Fruit fly (Drosophila melanogaster) whole organism, embryonic: ENCODE data around the gene jhamt.

Experiments used
- CG10147 ChIP-seq: fragments of 200-800 bp; sonication (Bioruptor generic); optimal IDR thresholded peaks from 2 replicates; lab custom pipeline; 2019; ENCODE audit warnings: missing biosample characterization, mild to moderate bottlenecking, missing genetic modification characterization, moderate library complexity
- CG10209 ChIP-seq: fragments of 200-800 bp; sonication (Bioruptor generic); optimal IDR thresholded peaks from 3 replicates; lab custom pipeline; 2017; ENCODE audit warnings: missing biosample characterization, mild to moderate bottlenecking, missing genetic modification characterization, missing genetic modification reagents
- CG1024 ChIP-seq: fragments of 200-800 bp; sonication (Bioruptor generic); IDR thresholded peaks from 2 replicates; pipeline ENCODE4 v1.3.6; 2022; ENCODE audit warnings: missing biosample characterization, missing genetic modification characterization
- CG11456 ChIP-seq: fragments of 200-800 bp; sonication (Bioruptor generic); IDR thresholded peaks from 3 replicates; pipeline ENCODE4 v1.3.6; 2022; ENCODE audit warnings: missing biosample characterization, missing genetic modification characterization
- CG11560 ChIP-seq: fragments of 200-800 bp; sonication (Bioruptor generic); IDR thresholded peaks from 3 replicates; pipeline ENCODE4 v1.3.6; 2022; ENCODE audit warnings: missing biosample characterization, missing genetic modification characterization
- CG11695 ChIP-seq: fragments of 200-800 bp; sonication (Bioruptor generic); IDR thresholded peaks from 3 replicates; pipeline ENCODE4 v1.3.6; 2022; ENCODE audit warnings: missing biosample characterization, missing genetic modification characterization
- CG12071 ChIP-seq: fragments of 200-800 bp; sonication (Bioruptor generic); optimal IDR thresholded peaks from 3 replicates; lab custom pipeline; 2018; ENCODE audit warnings: missing biosample characterization, mild to moderate bottlenecking, missing genetic modification characterization
- CG12769 ChIP-seq: fragments of 200-800 bp; sonication (Bioruptor generic); optimal IDR thresholded peaks from 2 replicates; lab custom pipeline; 2019; ENCODE audit warnings: missing biosample characterization, mild to moderate bottlenecking, missing genetic modification characterization, moderate library complexity
- CG13287 ChIP-seq: fragments of 200-800 bp; sonication (Bioruptor generic); IDR thresholded peaks from 2 replicates; pipeline ENCODE4 v1.3.6; 2022; ENCODE audit warnings: missing biosample characterization, missing genetic modification characterization; ENCODE audit not compliant: partially characterized antibody
- CG14441 ChIP-seq: fragments of 200-800 bp; sonication (Bioruptor generic); IDR thresholded peaks from 2 replicates; pipeline ENCODE4 v1.3.6; 2022; ENCODE audit warnings: missing biosample characterization, missing genetic modification characterization
- CG15011 ChIP-seq: fragments of 200-800 bp; sonication (Bioruptor generic); optimal IDR thresholded peaks from 3 replicates; lab custom pipeline; 2018; ENCODE audit warnings: missing biosample characterization, mild to moderate bottlenecking, missing genetic modification characterization
- CG1529 ChIP-seq: fragments of 200-800 bp; sonication (Bioruptor generic); optimal IDR thresholded peaks from 3 replicates; lab custom pipeline; 2018; ENCODE audit warnings: missing biosample characterization, missing genetic modification characterization
- CG1603 ChIP-seq: fragments of 200-800 bp; sonication (Bioruptor generic); optimal IDR thresholded peaks from 2 replicates; lab custom pipeline; 2019; ENCODE audit warnings: missing biosample characterization, mild to moderate bottlenecking, missing genetic modification characterization, moderate library complexity
- CG16863 ChIP-seq: fragments of 200-800 bp; sonication (Bioruptor generic); optimal IDR thresholded peaks from 3 replicates; lab custom pipeline; 2016; ENCODE audit warnings: missing biosample characterization, missing genetic modification characterization
- CG17186 ChIP-seq: fragments of 200-800 bp; sonication (Bioruptor generic); optimal IDR thresholded peaks from 3 replicates; lab custom pipeline; 2017; ENCODE audit warnings: missing biosample characterization, missing genetic modification reagents, missing genetic modification characterization
- CG17328 ChIP-seq: fragments of 200-800 bp; sonication (Bioruptor generic); IDR thresholded peaks from 2 replicates; pipeline ENCODE4 v1.3.6; 2022; ENCODE audit warnings: missing biosample characterization, missing genetic modification characterization
- CG2116 ChIP-seq: fragments of 200-800 bp; sonication (Bioruptor generic); optimal IDR thresholded peaks from 3 replicates; lab custom pipeline; 2018; ENCODE audit warnings: missing biosample characterization, mild to moderate bottlenecking, missing genetic modification characterization
- CG3281 ChIP-seq: fragments of 200-800 bp; sonication (Bioruptor generic); optimal IDR thresholded peaks from 3 replicates; lab custom pipeline; 2017; ENCODE audit warnings: missing biosample characterization, mild to moderate bottlenecking, missing genetic modification characterization
- CG5245 ChIP-seq: fragments of 200-800 bp; sonication (Bioruptor generic); optimal IDR thresholded peaks from 3 replicates; lab custom pipeline; 2016; ENCODE audit warnings: missing biosample characterization, missing genetic modification characterization
- CG7271 ChIP-seq: fragments of 200-800 bp; sonication (Bioruptor generic); optimal IDR thresholded peaks from 2 replicates; lab custom pipeline; 2018; ENCODE audit warnings: missing biosample characterization, mild to moderate bottlenecking, missing genetic modification characterization, moderate library complexity
- CG7372 ChIP-seq: fragments of 200-800 bp; sonication (Bioruptor generic); IDR thresholded peaks from 2 replicates; pipeline ENCODE4 v1.3.6; 2022; ENCODE audit warnings: missing biosample characterization, missing genetic modification characterization
- CG7963 ChIP-seq: fragments of 200-800 bp; sonication (Bioruptor generic); IDR thresholded peaks from 3 replicates; pipeline ENCODE4 v1.3.6; 2022; ENCODE audit warnings: missing biosample characterization, missing genetic modification characterization; ENCODE audit not compliant: partially characterized antibody
- CG8478 ChIP-seq: fragments of >200 bp; optimal IDR thresholded peaks from 2 replicates; lab custom pipeline; 2018
- CHES-1-like ChIP-seq: fragments of 200-800 bp; sonication (Bioruptor generic); optimal IDR thresholded peaks from 2 replicates; lab custom pipeline; 2016; ENCODE audit warnings: missing biosample characterization, missing genetic modification characterization
- Dip3 ChIP-seq: fragments of 200-800 bp; sonication (Bioruptor generic); optimal IDR thresholded peaks from 3 replicates; lab custom pipeline; 2016; ENCODE audit warnings: missing biosample characterization, missing genetic modification characterization
- E2f1 ChIP-seq: fragments of 200-800 bp; sonication (Bioruptor generic); IDR thresholded peaks from 2 replicates; pipeline ENCODE4 v1.3.6; 2022; ENCODE audit warnings: missing biosample characterization, missing genetic modification characterization
- Fer1 ChIP-seq: fragments of 200-800 bp; sonication (Bioruptor generic); optimal IDR thresholded peaks from 2 replicates; lab custom pipeline; 2017; ENCODE audit warnings: missing biosample characterization, mild to moderate bottlenecking, missing genetic modification characterization
- Hr39 ChIP-seq: fragments of >200 bp; optimal IDR thresholded peaks from 2 replicates; lab custom pipeline; 2017
- Hsf ChIP-seq: fragments of 200-800 bp; sonication (Bioruptor generic); optimal IDR thresholded peaks from 3 replicates; lab custom pipeline; 2016; ENCODE audit warnings: missing biosample characterization, missing genetic modification characterization
- Lhr ChIP-seq: fragments of 200-800 bp; sonication (Bioruptor generic); optimal IDR thresholded peaks from 3 replicates; lab custom pipeline; 2017; ENCODE audit warnings: mild to moderate bottlenecking, missing biosample characterization, missing genetic modification reagents, missing genetic modification characterization
- Max ChIP-seq: fragments of 200-800 bp; sonication (Bioruptor generic); optimal IDR thresholded peaks from 2 replicates; lab custom pipeline; 2016; ENCODE audit warnings: missing biosample characterization, mild to moderate bottlenecking, missing genetic modification characterization
- Ptx1 ChIP-seq: fragments of 200-800 bp; sonication (Bioruptor generic); IDR thresholded peaks from 2 replicates; pipeline ENCODE4 v1.3.6; 2022; ENCODE audit warnings: missing biosample characterization, missing genetic modification characterization
- cas ChIP-seq: fragments of 200-800 bp; sonication (Bioruptor generic); IDR thresholded peaks from 2 replicates; pipeline ENCODE4 v1.3.6; 2022; ENCODE audit warnings: missing biosample characterization, missing genetic modification characterization
- caup ChIP-seq: fragments of 200-800 bp; sonication (Bioruptor generic); optimal IDR thresholded peaks from 3 replicates; lab custom pipeline; 2017; ENCODE audit warnings: missing biosample characterization, mild to moderate bottlenecking, missing genetic modification characterization, moderate library complexity; ENCODE audit not compliant: severe bottlenecking
- disco-r ChIP-seq: fragments of 200-800 bp; sonication (Bioruptor generic); optimal IDR thresholded peaks from 2 replicates; lab custom pipeline; 2016; ENCODE audit warnings: missing biosample characterization, missing genetic modification characterization
- en ChIP-seq: fragments of 200-800 bp; sonication (Bioruptor generic); optimal IDR thresholded peaks from 2 replicates; lab custom pipeline; 2016; ENCODE audit warnings: missing biosample characterization, missing genetic modification characterization
- gcm2 ChIP-seq: fragments of 200-800 bp; sonication (Bioruptor generic); optimal IDR thresholded peaks from 2 replicates; lab custom pipeline; 2016; ENCODE audit warnings: missing biosample characterization, missing genetic modification characterization
- gt ChIP-seq: fragments of 200-800 bp; sonication (Bioruptor generic); IDR thresholded peaks from 2 replicates; pipeline ENCODE4 v1.3.6; 2022; ENCODE audit warnings: missing biosample characterization, missing genetic modification characterization
- hb ChIP-seq: fragments of 200-800 bp; sonication (Bioruptor generic); IDR thresholded peaks from 3 replicates; pipeline ENCODE4 v1.3.6; 2022; ENCODE audit warnings: missing biosample characterization, missing genetic modification characterization; ENCODE audit not compliant: partially characterized antibody
- hbn ChIP-seq: fragments of 200-800 bp; sonication (Bioruptor generic); IDR thresholded peaks from 2 replicates; pipeline ENCODE4 v1.3.6; 2022; ENCODE audit warnings: missing biosample characterization, missing genetic modification characterization; ENCODE audit not compliant: partially characterized antibody
- hkb ChIP-seq, 2 experiments: fragments of 200-800 bp in 1 of 2; fragments of >200 bp in 1 of 2; sonication (Bioruptor generic) in 1 of 2; IDR thresholded peaks in 1 of 2; optimal IDR thresholded peaks in 1 of 2; 2 replicates each; pipeline versions ENCODE4 v1.3.6 to Lab custom; 2017 to 2022; ENCODE audit warnings: missing biosample characterization in 1 of 2, missing genetic modification characterization in 1 of 2
- pzg ChIP-seq: fragments of 200-800 bp; sonication (Bioruptor generic); optimal IDR thresholded peaks from 3 replicates; lab custom pipeline; 2018; ENCODE audit warnings: missing biosample characterization, mild to moderate bottlenecking, missing genetic modification characterization, moderate library complexity
- schlank ChIP-seq: fragments of 200-800 bp; sonication (Bioruptor generic); optimal IDR thresholded peaks from 2 replicates; lab custom pipeline; 2018; ENCODE audit warnings: missing biosample characterization, mild to moderate bottlenecking, missing genetic modification characterization
- sima ChIP-seq: fragments of 200-800 bp; sonication (Bioruptor generic); optimal IDR thresholded peaks from 2 replicates; lab custom pipeline; 2016; ENCODE audit warnings: missing biosample characterization, missing genetic modification characterization
- slp2 ChIP-seq: fragments of 200-800 bp; sonication (Bioruptor generic); optimal IDR thresholded peaks from 2 replicates; lab custom pipeline; 2016; ENCODE audit warnings: missing biosample characterization, missing genetic modification characterization
- so ChIP-seq: fragments of 200-800 bp; sonication (Bioruptor generic); IDR thresholded peaks from 3 replicates; pipeline ENCODE4 v1.3.6; 2022; ENCODE audit warnings: missing biosample characterization, missing genetic modification characterization
- stc ChIP-seq: fragments of 200-800 bp; sonication (Bioruptor generic); IDR thresholded peaks from 2 replicates; pipeline ENCODE4 v1.3.6; 2022; ENCODE audit warnings: missing biosample characterization, missing genetic modification characterization
- tap ChIP-seq: fragments of 200-800 bp; optimal IDR thresholded peaks from 3 replicates; lab custom pipeline; 2019; ENCODE audit warnings: missing biosample characterization, mild to moderate bottlenecking, missing genetic modification characterization, moderate library complexity
- unpg ChIP-seq: fragments of 200-800 bp; sonication (Bioruptor generic); optimal IDR thresholded peaks from 3 replicates; lab custom pipeline; 2018; ENCODE audit warnings: missing biosample characterization, mild to moderate bottlenecking, missing genetic modification characterization, moderate library complexity
- zen2 ChIP-seq: fragments of 200-800 bp; sonication (Bioruptor generic); IDR thresholded peaks from 3 replicates; pipeline ENCODE4 v1.3.6; 2022; ENCODE audit warnings: missing biosample characterization, missing genetic modification characterization; ENCODE audit not compliant: partially characterized antibody

jhamt gene

dm6 chr2L:16356249-16357025 is 9.3 kb upstream of the jhamt start, which contains the start of gene CaBP1 (continued):
- no peak for TF ChIP-seq CG10209 (GFP tag; lab: Kevin White, UChicago)
- no peak for TF ChIP-seq CG1603 (tag; lab: Kevin White, UChicago)
- no peak for TF ChIP-seq CG3281 (GFP tag; lab: Kevin White, UChicago)
- no peak for TF ChIP-seq CG11456
- no peak for TF ChIP-seq CG17186 (GFP tag; lab: Kevin White, UChicago)
- TF ChIP-seq caup (GFP tag; lab: Kevin White, UChicago), result no peak
- no peak for TF ChIP-seq CG15011 (GFP tag; lab: Kevin White, UChicago)
- no peak for TF ChIP-seq E2f1 (GFP tag; lab: Robert Waterston, UW)
- no peak for TF ChIP-seq tap (tag; lab: Kevin White, UChicago)
- peak; percentile 19 for TF ChIP-seq CG10147
- no peak for TF ChIP-seq CG16863 (GFP tag; lab: Kevin White, UChicago)
- no peak for TF ChIP-seq CHES-1-like (GFP tag; lab: Kevin White, UChicago)
- no peak for TF ChIP-seq cas (GFP tag; lab: Robert Waterston, UW)
- no peak for TF ChIP-seq Fer1 (GFP tag; lab: Kevin White, UChicago)
- no peak for TF ChIP-seq CG8478 (lab: Kevin White, UChicago)
- peak; percentile 42 for TF ChIP-seq Lhr (GFP tag; lab: Kevin White, UChicago)
- no peak for TF ChIP-seq CG7271 (tag; lab: Kevin White, UChicago)
- TF ChIP-seq gt (GFP tag; lab: Robert Waterston, UW), result no peak
- TF ChIP-seq unpg (GFP tag; lab: Kevin White, UChicago), result no peak
- peak; percentile 84 for TF ChIP-seq CG7963 (GFP tag; lab: Robert Waterston, UW)
- TF ChIP-seq CG1529 (GFP tag; lab: Kevin White, UChicago), result no peak
- no peak for TF ChIP-seq CG7372
- no peak for TF ChIP-seq CG14441 (GFP tag; lab: Robert Waterston, UW)
- TF ChIP-seq CG17328, result no peak
- TF ChIP-seq CG13287 (GFP tag; lab: Robert Waterston, UW), result peak; percentile 99
- no peak for TF ChIP-seq Hsf (GFP tag; lab: Kevin White, UChicago)
- peak; percentile 98 for TF ChIP-seq hbn (GFP tag; lab: Robert Waterston, UW)
- TF ChIP-seq CG1024 (GFP tag; lab: Robert Waterston, UW), result no peak
- no peak for TF ChIP-seq hkb (optimal IDR thresholded peaks at IDR 0.05; lab: Kevin White, UChicago)
- TF ChIP-seq hkb (GFP tag; IDR thresholded peaks at IDR 0.05; lab: Robert Waterston, UW), result no peak
- peak; percentile 80 for TF ChIP-seq CG2116 (GFP tag; lab: Kevin White, UChicago)
- no peak for TF ChIP-seq stc (GFP tag; lab: Robert Waterston, UW)
- no peak for TF ChIP-seq CG11560 (tag; lab: Robert Waterston, UW)
- no peak for TF ChIP-seq so (GFP tag; lab: Robert Waterston, UW)
- TF ChIP-seq Max (GFP tag; lab: Kevin White, UChicago), result no peak
- peak; percentile 93; the same call in 2 of the 3 replicates for TF ChIP-seq zen2 (GFP tag; lab: Robert Waterston, UW)
- TF ChIP-seq sima (GFP tag; lab: Kevin White, UChicago), result no peak
- peak; percentile 8 for TF ChIP-seq CG12769 (tag; lab: Kevin White, UChicago)
- no peak for TF ChIP-seq schlank (tag; lab: Kevin White, UChicago)
- TF ChIP-seq disco-r (GFP tag; lab: Kevin White, UChicago), result no peak
- no peak for TF ChIP-seq slp2 (GFP tag; lab: Kevin White, UChicago)
- no peak for TF ChIP-seq Hr39 (lab: Kevin White, UChicago)
- no peak for TF ChIP-seq en (GFP tag; lab: Kevin White, UChicago)
- no peak for TF ChIP-seq CG5245 (GFP tag; lab: Kevin White, UChicago)
- TF ChIP-seq hb (GFP tag; lab: Robert Waterston, UW), result peak; percentile 91
- peak; percentile 63 for TF ChIP-seq pzg (GFP tag; lab: Kevin White, UChicago)
- TF ChIP-seq gcm2 (GFP tag; lab: Kevin White, UChicago), result no peak
- TF ChIP-seq CG12071 (GFP tag; lab: Kevin White, UChicago), result no peak
- TF ChIP-seq Ptx1 (GFP tag; lab: Robert Waterston, UW), result no peak
- TF ChIP-seq CG11695, result no peak
- no peak for TF ChIP-seq Dip3 (GFP tag; lab: Kevin White, UChicago)
